Worm (Caenorhabditis elegans) whole organism, L3 larva: ENCODE measurements around the gene fbxa-79.
"Not testable (repeated sequence)": the region's sequence is repeated elsewhere in the genome, so short reads cannot be mapped to it uniquely, and the experiment has no call there.

Experiments
- ZK546.5 ChIP-seq: sonication (generic microtip); optimal IDR thresholded peaks from 2 replicates; lab custom pipeline; 2017; ENCODE audit warnings: missing biosample characterization, missing genetic modification characterization
- daf-12 ChIP-seq: fragments of 150-350 bp; optimal IDR thresholded peaks from 2 replicates; lab custom pipeline; 2014; ENCODE audit warnings: missing biosample characterization, missing genetic modification reagents, missing genetic modification characterization
- fos-1 ChIP-seq: fragments of 150-350 bp; optimal IDR thresholded peaks from 2 replicates; lab custom pipeline; 2014; ENCODE audit warnings: missing biosample characterization, missing genetic modification characterization
- pha-4 ChIP-seq: fragments of 150-350 bp; optimal IDR thresholded peaks from 2 replicates; lab custom pipeline; 2014; ENCODE audit warnings: missing biosample characterization, missing genetic modification reagents, missing genetic modification characterization
- unc-39 ChIP-seq: sonication (generic microtip); optimal IDR thresholded peaks from 4 replicates; lab custom pipeline; 2017; ENCODE audit warnings: missing biosample characterization, missing genetic modification characterization
- unc-62 ChIP-seq: fragments of 150-350 bp; sonication (generic microtip); optimal IDR thresholded peaks from 4 replicates; lab custom pipeline; 2014; ENCODE audit warnings: missing biosample characterization, missing genetic modification reagents, missing genetic modification characterization

DNA sequence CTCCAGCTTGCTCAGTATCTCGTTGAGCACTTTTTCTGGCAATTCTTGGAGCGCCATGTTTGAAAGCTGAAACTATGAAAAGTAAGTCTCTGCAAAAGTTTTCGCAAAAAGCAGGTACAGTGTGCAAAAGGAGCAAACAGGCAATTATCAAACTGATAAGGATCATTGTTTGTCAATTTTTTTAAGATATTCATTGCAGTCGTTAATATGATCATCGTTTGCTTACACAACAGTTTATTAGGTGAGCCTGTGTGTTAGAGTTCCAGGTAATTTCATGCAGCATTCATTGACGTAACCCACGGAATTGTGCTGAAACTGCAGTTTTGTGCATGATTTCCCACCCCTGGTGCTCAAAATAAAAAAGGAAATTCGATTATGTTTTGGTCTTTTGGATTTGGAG lies 41.3 kb downstream of the fbxa-79 start, which contains the start of gene fbxa-151:
- TF ChIP-seq daf-12; unc-62; fos-1 (tag; lab: Kevin White, UChicago); unc-39 (tag; lab: Kevin White, UChicago); pha-4; ZK546.5 (tag; lab: Kevin White, UChicago): not testable (repeated sequence)
